Fruit fly (Drosophila melanogaster): ENCODE data around the gene Bili.

- peak; percentile 12 for TF ChIP-seq svp (GFP tag)
- TF ChIP-seq Met (GFP tag; optimal IDR thresholded peaks at IDR 0.05) = no peak
- no peak for TF ChIP-seq CG11294 (GFP tag; IDR thresholded peaks at IDR 0.05)
- no peak for TF ChIP-seq fd85E (GFP tag; optimal IDR thresholded peaks at IDR 0.05)
- no peak for TF ChIP-seq CG6276 (GFP tag; optimal IDR thresholded peaks at IDR 0.05)
- no peak for TF ChIP-seq CG31627 (GFP tag; optimal IDR thresholded peaks at IDR 0.05)
- no peak for TF ChIP-seq CG4318 (GFP tag; optimal IDR thresholded peaks at IDR 0.05)
- TF ChIP-seq lz (GFP tag; optimal IDR thresholded peaks at IDR 0.05) = no peak
- no peak for TF ChIP-seq esn (GFP tag; optimal IDR thresholded peaks at IDR 0.05)
- no peak for TF ChIP-seq vri (GFP tag; optimal IDR thresholded peaks at IDR 0.05)
- TF ChIP-seq dsx (GFP tag; optimal IDR thresholded peaks at IDR 0.05; ENCODE audit: poor library complexity, severe bottlenecking) = no peak
- no peak for TF ChIP-seq cyc (GFP tag; optimal IDR thresholded peaks at IDR 0.05)
- TF ChIP-seq Sox14 (GFP tag; optimal IDR thresholded peaks at IDR 0.05) = no peak
Measured at dm6 chr3R:25177429-25177828, 46.3 kb downstream of the Bili start.

Measured in whole organism, prepupa.